Worm (Caenorhabditis elegans): ENCODE measurements around the gene Y116A8C.19.

ce11 chrIV:17078649-17079048, 39.2 kb upstream of the Y116A8C.19 start, which contains the start of gene Y116A8C.25:
- TF ChIP-seq blmp-1 (tag; optimal IDR thresholded peaks at IDR 0.05) = no peak
- no peak for TF ChIP-seq nhr-12 (tag; optimal IDR thresholded peaks at IDR 0.05)
- no peak for TF ChIP-seq snpc-4 (tag; optimal IDR thresholded peaks at IDR 0.05)
- no peak for TF ChIP-seq ceh-43 (GFP tag; optimal IDR thresholded peaks at IDR 0.05)
- TF ChIP-seq mls-2 (tag; optimal IDR thresholded peaks at IDR 0.05) = no peak
- no peak for TF ChIP-seq ztf-11 (tag; optimal IDR thresholded peaks at IDR 0.05)
- no peak for TF ChIP-seq nhr-237 (tag; optimal IDR thresholded peaks at IDR 0.05)
- no peak for TF ChIP-seq unc-62 (GFP tag; optimal IDR thresholded peaks at IDR 0.05)
- TF ChIP-seq ces-1 (GFP tag; optimal IDR thresholded peaks at IDR 0.05) = no peak
- TF ChIP-seq elt-1 (tag; optimal IDR thresholded peaks at IDR 0.05; ENCODE audit: borderline replicate concordance, insufficient read depth) = no peak
- TF ChIP-seq ceh-39 (tag; optimal IDR thresholded peaks at IDR 0.05) = no peak
- TF ChIP-seq pha-4 (tag; optimal IDR thresholded peaks at IDR 0.05) = no peak

All from whole organism, mixed stage, embryonic.